Fruit fly (Drosophila melanogaster) whole organism, embryonic: Measurements from ENCODE around the gene CG33191.

ENCODE experiments used
- Abd-B ChIP-seq: fragments of 200-800 bp; sonication (Bioruptor generic); optimal IDR thresholded peaks from 2 replicates; lab custom pipeline; 2018; ENCODE audit warnings: missing biosample characterization, mild to moderate bottlenecking, missing genetic modification characterization, moderate library complexity
- CG10267 ChIP-seq: fragments of 200-800 bp; sonication (Bioruptor generic); optimal IDR thresholded peaks from 2 replicates; lab custom pipeline; 2018; ENCODE audit warnings: missing biosample characterization, mild to moderate bottlenecking, missing genetic modification characterization, moderate library complexity
- CG10321 ChIP-seq: fragments of 200-800 bp; sonication (Bioruptor generic); IDR thresholded peaks from 2 replicates; pipeline ENCODE4 v1.3.6; 2022; ENCODE audit warnings: missing biosample characterization, missing genetic modification characterization
- CG10654 ChIP-seq: fragments of 200-800 bp; sonication (Bioruptor generic); optimal IDR thresholded peaks from 2 replicates; lab custom pipeline; 2016; ENCODE audit warnings: missing biosample characterization, missing genetic modification characterization
- CG11695 ChIP-seq: fragments of 200-800 bp; sonication (Bioruptor generic); IDR thresholded peaks from 3 replicates; pipeline ENCODE4 v1.3.6; 2022; ENCODE audit warnings: missing biosample characterization, missing genetic modification characterization
- CG12769 ChIP-seq: fragments of 200-800 bp; sonication (Bioruptor generic); optimal IDR thresholded peaks from 2 replicates; lab custom pipeline; 2019; ENCODE audit warnings: missing biosample characterization, mild to moderate bottlenecking, missing genetic modification characterization, moderate library complexity
- CG14860 ChIP-seq: fragments of 200-800 bp; sonication (Bioruptor generic); IDR thresholded peaks from 3 replicates; pipeline ENCODE4 v1.3.6; 2022; ENCODE audit warnings: missing biosample characterization, missing genetic modification characterization; ENCODE audit not compliant: partially characterized antibody
- CG15073 ChIP-seq: fragments of 200-800 bp; sonication (Bioruptor generic); optimal IDR thresholded peaks from 2 replicates; lab custom pipeline; 2016; ENCODE audit warnings: missing biosample characterization, missing genetic modification characterization
- CG1647 ChIP-seq: fragments of 200-800 bp; sonication (Bioruptor generic); optimal IDR thresholded peaks from 3 replicates; lab custom pipeline; 2016; ENCODE audit warnings: missing biosample characterization, missing genetic modification characterization
- CG16779 ChIP-seq: fragments of 200-800 bp; sonication (Bioruptor generic); IDR thresholded peaks from 2 replicates; pipeline ENCODE4 v1.3.6; 2022; ENCODE audit warnings: missing biosample characterization, missing genetic modification characterization
- CG1832 ChIP-seq: fragments of 200-800 bp; sonication (Bioruptor generic); optimal IDR thresholded peaks from 2 replicates; lab custom pipeline; 2017; ENCODE audit warnings: missing biosample characterization, mild to moderate bottlenecking, missing genetic modification characterization, inconsistent platforms
- CG18619 ChIP-seq: fragments of 200-800 bp; sonication (Bioruptor generic); optimal IDR thresholded peaks from 3 replicates; lab custom pipeline; 2017; ENCODE audit warnings: missing biosample characterization, mild to moderate bottlenecking, missing genetic modification characterization
- CG4424 ChIP-seq: fragments of 200-800 bp; sonication (Bioruptor generic); optimal IDR thresholded peaks from 3 replicates; lab custom pipeline; 2016; ENCODE audit warnings: missing biosample characterization, missing genetic modification characterization
- CG5953 ChIP-seq: fragments of 200-800 bp; sonication (Bioruptor generic); IDR thresholded peaks from 2 replicates; pipeline ENCODE4 v1.3.6; 2022; ENCODE audit warnings: missing biosample characterization, missing genetic modification characterization
- CG6791 ChIP-seq: fragments of 200-800 bp; sonication (Bioruptor generic); IDR thresholded peaks from 3 replicates; pipeline ENCODE4 v1.3.6; 2022; ENCODE audit warnings: missing biosample characterization, missing genetic modification characterization; ENCODE audit not compliant: partially characterized antibody
- CG6854 ChIP-seq: fragments of 200-800 bp; sonication (Bioruptor generic); optimal IDR thresholded peaks from 3 replicates; lab custom pipeline; 2017; ENCODE audit warnings: missing biosample characterization, mild to moderate bottlenecking, missing genetic modification characterization
- CG8281 ChIP-seq: fragments of 200-800 bp; sonication (Bioruptor generic); optimal IDR thresholded peaks from 2 replicates; lab custom pipeline; 2018; ENCODE audit warnings: missing biosample characterization, mild to moderate bottlenecking, missing genetic modification characterization, moderate library complexity
- D ChIP-seq, 2 experiments: fragments of 200-800 bp in 1 of 2; fragments of >200 bp in 1 of 2; sonication (Bioruptor generic) in 1 of 2; optimal IDR thresholded peaks; 2 replicates in 1 of 2; 3 replicates in 1 of 2; lab custom pipeline; 2017; ENCODE audit warnings: mild to moderate bottlenecking in 1 of 2, missing biosample characterization in 1 of 2, missing genetic modification characterization in 1 of 2, missing genetic modification reagents in 1 of 2
- Dbx ChIP-seq: fragments of 200-800 bp; sonication (Bioruptor generic); IDR thresholded peaks from 3 replicates; pipeline ENCODE4 v1.3.6; 2022; ENCODE audit warnings: missing biosample characterization, missing genetic modification characterization
- Drgx ChIP-seq: fragments of 200-800 bp; sonication (Bioruptor generic); IDR thresholded peaks from 2 replicates; pipeline ENCODE4 v1.3.6; 2022; ENCODE audit warnings: missing biosample characterization, missing genetic modification characterization
- Eip74EF ChIP-seq, 2 experiments: fragments of 200-800 bp in 1 of 2; fragments of >200 bp in 1 of 2; sonication (Bioruptor generic) in 1 of 2; optimal IDR thresholded peaks; 2 replicates each; lab custom pipeline; 2017 to 2019; ENCODE audit warnings: missing biosample characterization in 2 of 2, missing genetic modification characterization in 2 of 2, mild to moderate bottlenecking in 1 of 2, moderate library complexity in 1 of 2
- Elba2 ChIP-seq: fragments of 200-800 bp; sonication (Bioruptor generic); optimal IDR thresholded peaks from 3 replicates; lab custom pipeline; 2016; ENCODE audit warnings: missing biosample characterization, missing genetic modification characterization
- H15 ChIP-seq: fragments of 200-800 bp; sonication (Bioruptor generic); IDR thresholded peaks from 3 replicates; pipeline ENCODE4 v1.3.6; 2022; ENCODE audit warnings: missing biosample characterization, missing genetic modification characterization
- HLH3B ChIP-seq: fragments of 200-800 bp; sonication (Bioruptor generic); IDR thresholded peaks from 2 replicates; pipeline ENCODE4 v1.3.6; 2022; ENCODE audit warnings: missing biosample characterization, missing genetic modification characterization
- Jarid2 ChIP-seq: fragments of 200-800 bp; sonication (Bioruptor generic); optimal IDR thresholded peaks from 3 replicates; lab custom pipeline; 2017; ENCODE audit warnings: mild to moderate bottlenecking, missing biosample characterization, missing genetic modification reagents, missing genetic modification characterization
- MTF-1 ChIP-seq: fragments of 200-800 bp; sonication (Bioruptor generic); optimal IDR thresholded peaks from 2 replicates; lab custom pipeline; 2018; ENCODE audit warnings: missing biosample characterization, mild to moderate bottlenecking, missing genetic modification characterization, borderline replicate concordance
- Mrtf ChIP-seq: fragments of 200-800 bp; sonication (Bioruptor generic); IDR thresholded peaks from 3 replicates; pipeline ENCODE4 v1.3.6; 2022; ENCODE audit warnings: missing biosample characterization, missing genetic modification characterization
- Myb ChIP-seq: fragments of 200-800 bp; sonication (Bioruptor generic); optimal IDR thresholded peaks from 2 replicates; lab custom pipeline; 2016; ENCODE audit warnings: missing biosample characterization, missing genetic modification characterization
- NC2α ChIP-seq: fragments of 200-800 bp; sonication (Bioruptor generic); optimal IDR thresholded peaks from 2 replicates; lab custom pipeline; 2016; ENCODE audit warnings: missing biosample characterization, missing genetic modification characterization
- Xrp1 ChIP-seq: fragments of 200-800 bp; sonication (Bioruptor generic); IDR thresholded peaks from 2 replicates; pipeline ENCODE4 v1.3.6; 2022; ENCODE audit warnings: missing biosample characterization, missing genetic modification characterization
- ase ChIP-seq: fragments of 200-800 bp; sonication (Bioruptor generic); IDR thresholded peaks from 3 replicates; pipeline ENCODE4 v1.3.6; 2022; ENCODE audit warnings: missing biosample characterization, missing genetic modification characterization
- ash1 ChIP-seq: fragments of 200-800 bp; sonication (Bioruptor generic); optimal IDR thresholded peaks from 2 replicates; lab custom pipeline; 2018; ENCODE audit warnings: missing biosample characterization, mild to moderate bottlenecking, missing genetic modification characterization
- ato ChIP-seq: fragments of 200-800 bp; sonication (Bioruptor generic); IDR thresholded peaks from 2 replicates; pipeline ENCODE4 v1.3.6; 2022; ENCODE audit warnings: missing biosample characterization, missing genetic modification characterization; ENCODE audit not compliant: partially characterized antibody
- crp ChIP-seq, 2 experiments: fragments of 200-800 bp; sonication (Bioruptor generic); optimal IDR thresholded peaks; 2 replicates in 1 of 2; 3 replicates in 1 of 2; lab custom pipeline; 2017; ENCODE audit warnings: missing biosample characterization in 2 of 2, missing genetic modification characterization in 2 of 2, mild to moderate bottlenecking in 1 of 2, moderate library complexity in 1 of 2
- disco-r ChIP-seq: fragments of 200-800 bp; sonication (Bioruptor generic); optimal IDR thresholded peaks from 2 replicates; lab custom pipeline; 2016; ENCODE audit warnings: missing biosample characterization, missing genetic modification characterization
- hb ChIP-seq: fragments of 200-800 bp; sonication (Bioruptor generic); IDR thresholded peaks from 3 replicates; pipeline ENCODE4 v1.3.6; 2022; ENCODE audit warnings: missing biosample characterization, missing genetic modification characterization; ENCODE audit not compliant: partially characterized antibody
- kay ChIP-seq: fragments of 200-800 bp; sonication (Bioruptor generic); optimal IDR thresholded peaks from 2 replicates; lab custom pipeline; 2016; ENCODE audit warnings: missing biosample characterization, missing genetic modification characterization
- kni ChIP-seq: fragments of 200-800 bp; sonication (Bioruptor generic); optimal IDR thresholded peaks from 3 replicates; lab custom pipeline; 2017; ENCODE audit warnings: mild to moderate bottlenecking, missing biosample characterization, missing genetic modification reagents, missing genetic modification characterization
- org-1 ChIP-seq: fragments of 200-800 bp; sonication (Bioruptor generic); optimal IDR thresholded peaks from 2 replicates; lab custom pipeline; 2017; ENCODE audit warnings: missing biosample characterization, missing genetic modification characterization
- psq ChIP-seq: fragments of 200-800 bp; sonication (Bioruptor generic); optimal IDR thresholded peaks from 2 replicates; lab custom pipeline; 2017; ENCODE audit warnings: missing biosample characterization, missing genetic modification characterization
- ranshi ChIP-seq: fragments of 200-800 bp; sonication (Bioruptor generic); IDR thresholded peaks from 2 replicates; pipeline ENCODE4 v1.3.6; 2022; ENCODE audit warnings: missing biosample characterization, missing genetic modification characterization
- sima ChIP-seq: fragments of 200-800 bp; sonication (Bioruptor generic); optimal IDR thresholded peaks from 2 replicates; lab custom pipeline; 2016; ENCODE audit warnings: missing biosample characterization, missing genetic modification characterization
- slp2 ChIP-seq: fragments of 200-800 bp; sonication (Bioruptor generic); optimal IDR thresholded peaks from 2 replicates; lab custom pipeline; 2016; ENCODE audit warnings: missing biosample characterization, missing genetic modification characterization
- sr ChIP-seq: fragments of 200-800 bp; sonication (Bioruptor generic); IDR thresholded peaks from 3 replicates; pipeline ENCODE4 v1.3.6; 2022; ENCODE audit warnings: missing biosample characterization, missing genetic modification characterization
- tap ChIP-seq: fragments of 200-800 bp; optimal IDR thresholded peaks from 3 replicates; lab custom pipeline; 2019; ENCODE audit warnings: missing biosample characterization, mild to moderate bottlenecking, missing genetic modification characterization, moderate library complexity
- tll ChIP-seq, 2 experiments: fragments of 200-800 bp in 1 of 2; fragments of >200 bp in 1 of 2; sonication (Bioruptor generic) in 1 of 2; optimal IDR thresholded peaks; 2 replicates each; lab custom pipeline; 2017 to 2019; ENCODE audit warnings: missing biosample characterization in 2 of 2, missing genetic modification characterization in 2 of 2, mild to moderate bottlenecking in 1 of 2, moderate library complexity in 1 of 2
- tna ChIP-seq: fragments of 200-800 bp; sonication (Bioruptor generic); IDR thresholded peaks from 2 replicates; pipeline ENCODE4 v1.3.6; 2022; ENCODE audit warnings: missing biosample characterization, missing genetic modification characterization; ENCODE audit not compliant: partially characterized antibody
- toy ChIP-seq: fragments of 200-800 bp; sonication (Bioruptor generic); IDR thresholded peaks from 2 replicates; pipeline ENCODE4 v1.3.6; 2022; ENCODE audit warnings: missing biosample characterization, missing genetic modification characterization
- wor ChIP-seq: fragments of 200-800 bp; sonication (Bioruptor generic); IDR thresholded peaks from 2 replicates; pipeline ENCODE4 v1.3.6; 2022; ENCODE audit warnings: missing biosample characterization, missing genetic modification characterization

Gene CG33191

DNA sequence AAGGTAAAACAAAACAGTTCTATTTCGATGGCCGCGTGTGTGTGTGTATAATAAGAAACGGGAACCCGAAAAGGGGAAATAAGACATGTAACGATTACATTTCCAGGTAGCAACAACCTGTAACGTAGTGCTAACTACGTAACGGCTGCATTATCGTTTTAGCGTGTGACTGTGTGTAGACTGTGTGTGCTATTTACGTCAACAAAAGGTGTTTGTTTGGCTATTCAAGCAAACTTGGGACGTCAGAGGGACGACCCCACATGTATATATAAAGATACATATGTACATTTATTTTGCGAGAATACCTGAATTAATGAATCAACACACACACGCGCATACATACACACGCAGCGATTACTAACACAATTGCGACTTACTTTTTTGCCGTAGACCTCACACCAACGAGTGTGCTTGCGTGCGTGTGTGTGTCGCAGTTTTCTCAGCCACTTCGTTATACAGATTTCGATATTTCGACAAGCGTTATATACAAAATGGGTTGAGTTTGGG lies 39.9 kb upstream of the CG33191 start (continued):
- no peak for TF ChIP-seq Mrtf (GFP tag; lab: Robert Waterston, UW)
- TF ChIP-seq kni (GFP tag; lab: Kevin White, UChicago) = peak; percentile 26
- TF ChIP-seq CG6854 = no peak
- TF ChIP-seq kay (GFP tag; lab: Kevin White, UChicago) = no peak
- peak; percentile 60 for TF ChIP-seq Elba2 (GFP tag; lab: Kevin White, UChicago)
- peak; percentile 46 for TF ChIP-seq NC2α (GFP tag; lab: Kevin White, UChicago)
- no peak for TF ChIP-seq CG18619
- no peak for TF ChIP-seq sima (GFP tag; lab: Kevin White, UChicago)
- TF ChIP-seq ase = no peak
- no peak for TF ChIP-seq crp (GFP tag; optimal IDR thresholded peaks at IDR 0.05; lab: Kevin White, UChicago)
- TF ChIP-seq ato (GFP tag; lab: Robert Waterston, UW) = no peak
- no peak for TF ChIP-seq tap (tag; lab: Kevin White, UChicago)
- no peak for TF ChIP-seq Abd-B (GFP tag; lab: Kevin White, UChicago)
- TF ChIP-seq CG14860 (GFP tag; lab: Robert Waterston, UW) = no peak
- peak; percentile 54 for TF ChIP-seq CG1647 (GFP tag; lab: Kevin White, UChicago)
- peak in 1 of 2 experiments; percentile 63 for TF ChIP-seq tll (GFP tag; optimal IDR thresholded peaks at IDR 0.05; lab: Kevin White, UChicago)
- no peak for TF ChIP-seq slp2 (GFP tag; lab: Kevin White, UChicago)
- TF ChIP-seq CG10321 (GFP tag; lab: Robert Waterston, UW) = no peak
- TF ChIP-seq Myb (GFP tag; lab: Kevin White, UChicago) = peak; percentile 8
- TF ChIP-seq CG8281 (tag; lab: Kevin White, UChicago) = no peak
- peak; percentile 71 for TF ChIP-seq ash1 (GFP tag; lab: Kevin White, UChicago)
- TF ChIP-seq ranshi (GFP tag; lab: Robert Waterston, UW) = no peak
- TF ChIP-seq wor (GFP tag; lab: Robert Waterston, UW) = no peak
- peak; percentile 53 for TF ChIP-seq Xrp1 (GFP tag; lab: Robert Waterston, UW)
- TF ChIP-seq HLH3B = peak; percentile 14; the same call in 1 of the 2 replicates
- TF ChIP-seq Drgx = no peak
- no peak for TF ChIP-seq CG10267 (tag; lab: Kevin White, UChicago)
- no peak for TF ChIP-seq CG6791 (GFP tag; lab: Robert Waterston, UW)
- TF ChIP-seq CG4424 (GFP tag; lab: Kevin White, UChicago) = no peak
- peak; percentile 14 for TF ChIP-seq Jarid2 (GFP tag; lab: Kevin White, UChicago)
- no peak for TF ChIP-seq CG15073
- peak; percentile 86 for TF ChIP-seq CG12769 (tag; lab: Kevin White, UChicago)
- no peak for TF ChIP-seq CG10654 (GFP tag; lab: Kevin White, UChicago)
- 0 out of 2 replicates have a peak, but pooled peaks have one; percentile 38 for TF ChIP-seq CG16779
- no peak for TF ChIP-seq hb (GFP tag; lab: Robert Waterston, UW)
- no peak for TF ChIP-seq psq (GFP tag; lab: Kevin White, UChicago)
- no peak for TF ChIP-seq tna (GFP tag; lab: Robert Waterston, UW)
- TF ChIP-seq D (optimal IDR thresholded peaks at IDR 0.05; lab: Kevin White, UChicago) = no peak
- no peak for TF ChIP-seq D (GFP tag; optimal IDR thresholded peaks at IDR 0.05; lab: Kevin White, UChicago)
- no peak for TF ChIP-seq sr
- peak; percentile 27 for TF ChIP-seq org-1
- no peak for TF ChIP-seq toy (GFP tag; lab: Robert Waterston, UW)
- TF ChIP-seq disco-r (GFP tag; lab: Kevin White, UChicago) = no peak
- TF ChIP-seq CG5953 (GFP tag; lab: Robert Waterston, UW) = no peak
- TF ChIP-seq Eip74EF (GFP tag; optimal IDR thresholded peaks at IDR 0.05; lab: Kevin White, UChicago) = no peak
- peak; percentile 37; the same call in 1 of the 3 replicates for TF ChIP-seq CG11695
- TF ChIP-seq MTF-1 (GFP tag; lab: Kevin White, UChicago) = peak; percentile 2
- TF ChIP-seq H15 (GFP tag; lab: Robert Waterston, UW) = no peak
- TF ChIP-seq Dbx (GFP tag; lab: Robert Waterston, UW) = peak; percentile 52; the same call in 1 of the 3 replicates
- TF ChIP-seq CG1832 = no peak
